Worm (Caenorhabditis elegans): ENCODE measurements around the gene vars-1.

DNA sequence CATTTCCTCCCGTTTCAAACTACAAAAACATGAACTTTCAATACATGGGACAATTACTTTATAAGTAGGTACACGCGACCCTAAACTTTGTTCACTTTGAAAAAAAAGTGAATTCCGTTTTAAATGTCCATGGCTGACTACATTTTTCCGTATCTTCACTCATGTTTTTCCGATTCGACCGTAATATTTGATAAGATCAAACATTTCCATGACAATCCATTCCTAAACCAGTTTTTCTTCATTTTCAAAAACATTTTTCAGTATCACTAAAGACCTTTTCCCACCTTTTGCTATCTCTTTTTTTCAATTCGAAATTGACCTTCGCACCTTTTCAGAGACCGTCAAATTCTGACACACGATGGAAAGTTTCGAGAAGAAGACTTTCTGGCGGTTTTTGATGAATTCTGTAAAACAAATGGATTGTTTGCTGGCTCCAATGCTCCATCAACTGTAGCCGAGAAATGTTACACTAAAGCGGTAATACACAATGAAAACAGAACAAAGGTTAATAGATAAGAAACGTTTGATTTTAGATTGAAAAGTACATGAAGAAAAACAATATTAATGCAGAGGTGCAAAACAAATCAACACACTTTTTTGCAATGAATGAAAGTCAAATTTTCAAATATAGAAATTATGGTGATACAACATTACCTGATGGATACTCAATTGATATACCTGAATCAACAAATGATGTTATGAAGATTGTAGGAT lies 3.6 kb upstream of the vars-1 start:
- no peak for TF ChIP-seq skn-1 (tag; optimal IDR thresholded peaks at IDR 0.05)
- no peak for TF ChIP-seq jun-1 (tag; optimal IDR thresholded peaks at IDR 0.05)
- no peak for TF ChIP-seq nhr-12 (tag; optimal IDR thresholded peaks at IDR 0.05)
- TF ChIP-seq snpc-4 (tag; optimal IDR thresholded peaks at IDR 0.05): no peak
- TF ChIP-seq pqm-1 (tag; optimal IDR thresholded peaks at IDR 0.05): no peak
